Worm (Caenorhabditis elegans) whole organism, early embryonic: Measurements from ENCODE around the gene swd-2.1.

ENCODE experiments used
- ceh-13 ChIP-seq: fragments of 200-800 bp; sonication (Bioruptor generic); optimal IDR thresholded peaks from 2 replicates; lab custom pipeline; 2018; ENCODE audit warnings: mild to moderate bottlenecking, missing genetic modification characterization, missing compliant biosample characterization
- hnd-1 ChIP-seq: sonication (generic microtip); optimal IDR thresholded peaks from 2 replicates; lab custom pipeline; 2016; ENCODE audit warnings: missing genetic modification characterization, missing compliant biosample characterization

DNA sequence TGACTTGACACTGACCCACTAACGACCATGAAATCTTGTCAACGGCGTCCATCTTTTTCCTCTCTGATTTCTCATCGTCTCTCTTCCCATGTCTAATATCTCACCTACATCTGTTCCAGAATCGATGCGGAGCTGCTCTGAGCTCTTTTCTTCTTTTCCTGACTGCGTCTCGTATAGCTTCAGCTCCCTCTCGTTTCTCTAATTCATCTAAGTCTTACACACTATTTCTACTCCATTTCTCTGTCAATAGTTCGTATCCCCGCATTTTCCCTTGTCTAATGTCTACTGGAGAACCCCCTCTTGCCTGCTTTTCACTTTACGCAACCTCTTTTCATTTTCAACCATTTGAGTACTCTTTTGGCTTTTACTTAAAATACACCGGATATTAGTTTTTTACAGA, 42.0 kb downstream of the swd-2.1 start, which contains the start of gene ric-3:
- TF ChIP-seq hnd-1 (tag; lab: Kevin White, UChicago) (no peak), ceh-13 (GFP tag; lab: Kevin White, UChicago) (no peak)
